Fruit fly (Drosophila melanogaster): ENCODE results near the gene mh.

mh gene

DNA sequence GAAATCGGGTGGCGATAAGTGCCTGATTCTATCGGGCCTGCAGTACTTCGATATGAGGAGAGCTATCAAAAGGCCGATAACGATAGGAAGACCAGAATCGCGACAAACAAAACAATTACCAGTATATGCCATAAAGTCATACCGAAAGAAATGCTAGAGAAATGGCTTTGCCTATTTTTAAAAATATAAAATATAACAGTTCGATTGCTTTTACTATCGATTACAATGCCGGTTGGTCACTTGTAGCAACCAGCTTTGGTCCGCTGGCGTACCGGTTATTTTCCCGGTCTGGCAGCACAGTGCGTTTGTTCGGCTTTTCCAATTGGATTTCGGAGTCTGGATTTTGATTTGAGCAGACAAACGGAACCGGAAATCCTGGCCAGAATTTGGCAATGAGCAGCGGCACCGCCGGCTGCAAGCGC is 12.8 kb downstream of the mh start, which contains the start of the genes shtd, CG6294 and CG6299:
shtd (minus strand) TSS at position 6 of the 422 bp plus-strand sequence.
CG6294 (plus strand) TSS at position 287 of the 422 bp plus-strand sequence.
CG6299 (plus strand) TSS at position 287 of the 422 bp plus-strand sequence.
- peak; percentile 36 for TF ChIP-seq CG1620 (GFP tag; optimal IDR thresholded peaks at IDR 0.05)
- peak; percentile 24 for TF ChIP-seq CG14711 (tag; optimal IDR thresholded peaks at IDR 0.05)
- no peak for TF ChIP-seq CG11617 (GFP tag; optimal IDR thresholded peaks at IDR 0.05)
- TF ChIP-seq bab1 (GFP tag; optimal IDR thresholded peaks at IDR 0.05), result peak; percentile 48
- no peak for TF ChIP-seq tj (GFP tag; optimal IDR thresholded peaks at IDR 0.05)
- no peak for TF ChIP-seq toe (GFP tag; optimal IDR thresholded peaks at IDR 0.05)
- TF ChIP-seq Mnt (GFP tag; optimal IDR thresholded peaks at IDR 0.05), result peak; percentile 19

dm6 chrX:15453121-15453520 is 22.1 kb downstream of the mh start, which contains the start of gene CG11655:
CG11655 (plus strand) TSS chrX:15453471.
- no peak for TF ChIP-seq kay (GFP tag; ENCODE audit: borderline replicate concordance)
- no peak for TF ChIP-seq CG12768 (GFP tag; optimal IDR thresholded peaks at IDR 0.05)
- TF ChIP-seq cic (GFP tag; optimal IDR thresholded peaks at IDR 0.05), result peak; percentile 54
- no peak for TF ChIP-seq Clk (GFP tag; optimal IDR thresholded peaks at IDR 0.05)
- no peak for TF ChIP-seq CG5204 (GFP tag; optimal IDR thresholded peaks at IDR 0.05)
- peak; percentile 43 for TF ChIP-seq CG14711 (tag; optimal IDR thresholded peaks at IDR 0.05)
- TF ChIP-seq CG7045 (GFP tag; optimal IDR thresholded peaks at IDR 0.05), result peak; percentile 15
- TF ChIP-seq ovo (GFP tag; optimal IDR thresholded peaks at IDR 0.05), result peak; percentile 95
- TF ChIP-seq CG11617 (GFP tag; optimal IDR thresholded peaks at IDR 0.05), result peak; percentile 71
- TF ChIP-seq tj (GFP tag; optimal IDR thresholded peaks at IDR 0.05), result peak; percentile 59
- TF ChIP-seq pad (GFP tag; optimal IDR thresholded peaks at IDR 0.05), result peak; percentile 61
- TF ChIP-seq toe (GFP tag; optimal IDR thresholded peaks at IDR 0.05), result peak; percentile 2
- no peak for TF ChIP-seq cnc (optimal IDR thresholded peaks at IDR 0.05)
- TF ChIP-seq Hr96 (GFP tag; optimal IDR thresholded peaks at IDR 0.05), result peak; percentile 21
- peak; percentile 2 for TF ChIP-seq CG33017 (tag; optimal IDR thresholded peaks at IDR 0.05)
- peak; percentile 1 for TF ChIP-seq CG1620 (GFP tag; optimal IDR thresholded peaks at IDR 0.05)
- no peak for TF ChIP-seq Crg-1 (GFP tag; optimal IDR thresholded peaks at IDR 0.05)
- TF ChIP-seq bab1 (GFP tag; optimal IDR thresholded peaks at IDR 0.05), result peak; percentile 67
- peak; percentile 81 for TF ChIP-seq Mnt (GFP tag; optimal IDR thresholded peaks at IDR 0.05)
- peak; percentile 67 for TF ChIP-seq CG7101 (tag; optimal IDR thresholded peaks at IDR 0.05)

- TF ChIP-seq Clk (GFP tag; optimal IDR thresholded peaks at IDR 0.05), result no peak
- no peak for TF ChIP-seq CG7101 (tag; optimal IDR thresholded peaks at IDR 0.05)
- TF ChIP-seq Hr96 (GFP tag; optimal IDR thresholded peaks at IDR 0.05), result no peak
- TF ChIP-seq toe (GFP tag; optimal IDR thresholded peaks at IDR 0.05), result no peak
- no peak for TF ChIP-seq CG12768 (GFP tag; optimal IDR thresholded peaks at IDR 0.05)
- TF ChIP-seq Mnt (GFP tag; optimal IDR thresholded peaks at IDR 0.05), result peak; percentile 96
- peak in 1 of 2 experiments; percentile 18 for TF ChIP-seq cnc (optimal IDR thresholded peaks at IDR 0.05)
- TF ChIP-seq cic (GFP tag; optimal IDR thresholded peaks at IDR 0.05), result no peak
- no peak for TF ChIP-seq CG14711 (tag; optimal IDR thresholded peaks at IDR 0.05)
Measured at dm6 chrX:15450327-15450644, 24.9 kb downstream of the mh start.

DNA sequence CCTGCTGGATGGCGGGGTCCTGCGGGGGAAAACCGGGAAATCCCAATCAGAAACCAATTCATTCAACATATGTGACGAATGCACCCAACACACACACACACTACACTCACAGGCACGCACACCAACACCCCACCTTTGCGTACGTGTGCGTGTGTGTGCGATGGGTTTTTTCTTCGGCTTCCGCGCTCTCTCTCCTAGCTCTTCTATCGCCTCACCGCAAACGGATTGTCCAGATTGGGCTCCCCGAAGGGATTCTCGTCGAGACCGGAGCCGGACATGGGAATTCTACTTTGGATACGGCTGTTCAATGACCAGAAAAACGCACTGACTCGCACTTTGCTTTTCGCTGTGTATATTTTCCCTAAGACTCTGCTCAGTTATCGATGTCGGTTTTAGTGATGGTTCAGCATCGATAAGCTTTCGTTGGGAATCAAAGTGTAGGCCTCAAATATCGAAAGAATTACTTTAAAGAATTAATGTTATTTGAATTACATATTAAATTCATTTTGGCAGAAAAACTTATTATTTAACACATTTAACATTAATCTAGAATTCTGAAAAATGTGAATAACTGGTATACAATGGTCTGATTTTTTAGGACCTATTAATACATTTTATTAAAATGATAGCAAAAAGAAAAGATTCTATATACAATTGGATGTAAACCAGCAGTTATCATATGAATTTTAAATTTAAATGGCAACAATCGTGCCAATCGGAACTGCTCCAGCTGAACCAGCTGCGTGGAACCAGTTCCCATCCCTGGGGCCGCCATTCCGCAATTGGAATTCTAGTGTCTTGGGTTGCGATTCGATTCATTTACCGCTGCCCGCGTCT is 25.5 kb downstream of the mh start, which contains the start of the genes Scamp and Ahcy:
Scamp (minus strand) TSS at position 394 of the 837 bp plus-strand sequence.
Ahcy (plus strand) TSS at position 772 of the 837 bp plus-strand sequence.
- TF ChIP-seq kay (GFP tag; ENCODE audit: borderline replicate concordance), result peak; percentile 51
- no peak for TF ChIP-seq pad (GFP tag; optimal IDR thresholded peaks at IDR 0.05)
- peak; percentile 31 for TF ChIP-seq Hr96 (GFP tag; optimal IDR thresholded peaks at IDR 0.05)
- TF ChIP-seq CG1620 (GFP tag; optimal IDR thresholded peaks at IDR 0.05), result no peak
- peak; percentile 37 for TF ChIP-seq CG11617 (GFP tag; optimal IDR thresholded peaks at IDR 0.05)
- TF ChIP-seq CG5204 (GFP tag; optimal IDR thresholded peaks at IDR 0.05), result peak; percentile 40
- TF ChIP-seq bab1 (GFP tag; optimal IDR thresholded peaks at IDR 0.05), result no peak
- no peak for TF ChIP-seq ovo (GFP tag; optimal IDR thresholded peaks at IDR 0.05)
- TF ChIP-seq CG7101 (tag; optimal IDR thresholded peaks at IDR 0.05), result peak; percentile 11
- TF ChIP-seq toe (GFP tag; optimal IDR thresholded peaks at IDR 0.05), result peak; percentile 23
- no peak for TF ChIP-seq Mnt (GFP tag; optimal IDR thresholded peaks at IDR 0.05)
- TF ChIP-seq Crg-1 (GFP tag; optimal IDR thresholded peaks at IDR 0.05), result peak; percentile 11
- TF ChIP-seq Clk (GFP tag; optimal IDR thresholded peaks at IDR 0.05), result no peak
- TF ChIP-seq cnc (optimal IDR thresholded peaks at IDR 0.05), result peak in 1 of 2 experiments; percentile 35
- no peak for TF ChIP-seq cic (GFP tag; optimal IDR thresholded peaks at IDR 0.05)
- no peak for TF ChIP-seq CG33017 (tag; optimal IDR thresholded peaks at IDR 0.05)
- no peak for TF ChIP-seq tj (GFP tag; optimal IDR thresholded peaks at IDR 0.05)

DNA sequence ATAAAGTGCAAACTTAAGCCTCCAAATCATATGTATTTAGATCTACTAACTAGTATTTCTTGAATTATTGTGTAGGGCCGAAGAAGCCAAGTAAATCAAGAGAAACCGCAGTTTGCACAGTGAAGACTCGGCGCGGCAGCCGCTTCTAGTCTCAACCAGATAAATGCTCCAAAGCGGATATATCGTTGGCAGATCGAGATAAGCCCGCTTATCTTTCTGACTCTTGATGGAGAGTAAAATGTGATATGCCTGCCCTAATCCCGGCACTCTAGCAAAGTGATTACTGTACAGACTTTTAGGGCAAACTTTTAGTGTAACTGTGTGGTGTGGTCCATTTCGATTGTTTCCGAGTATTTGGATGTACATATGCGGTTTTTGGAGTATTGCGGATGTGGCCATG is 26.4 kb downstream of the mh start:
- TF ChIP-seq Hr96 (GFP tag; optimal IDR thresholded peaks at IDR 0.05), result no peak
- no peak for TF ChIP-seq pad (GFP tag; optimal IDR thresholded peaks at IDR 0.05)
- no peak for TF ChIP-seq CG7101 (tag; optimal IDR thresholded peaks at IDR 0.05)
- no peak for TF ChIP-seq CG12768 (GFP tag; optimal IDR thresholded peaks at IDR 0.05)
- no peak for TF ChIP-seq CG11617 (GFP tag; optimal IDR thresholded peaks at IDR 0.05)
- no peak for TF ChIP-seq CG1620 (GFP tag; optimal IDR thresholded peaks at IDR 0.05)
- no peak for TF ChIP-seq CG7045 (GFP tag; optimal IDR thresholded peaks at IDR 0.05)
- no peak for TF ChIP-seq Mnt (GFP tag; optimal IDR thresholded peaks at IDR 0.05)
- no peak for TF ChIP-seq cic (GFP tag; optimal IDR thresholded peaks at IDR 0.05)
- no peak for TF ChIP-seq cnc (optimal IDR thresholded peaks at IDR 0.05)
- no peak for TF ChIP-seq Crg-1 (GFP tag; optimal IDR thresholded peaks at IDR 0.05)
- no peak for TF ChIP-seq bab1 (GFP tag; optimal IDR thresholded peaks at IDR 0.05)
- TF ChIP-seq kay (GFP tag; ENCODE audit: borderline replicate concordance), result no peak
- TF ChIP-seq Clk (GFP tag; optimal IDR thresholded peaks at IDR 0.05), result no peak

DNA sequence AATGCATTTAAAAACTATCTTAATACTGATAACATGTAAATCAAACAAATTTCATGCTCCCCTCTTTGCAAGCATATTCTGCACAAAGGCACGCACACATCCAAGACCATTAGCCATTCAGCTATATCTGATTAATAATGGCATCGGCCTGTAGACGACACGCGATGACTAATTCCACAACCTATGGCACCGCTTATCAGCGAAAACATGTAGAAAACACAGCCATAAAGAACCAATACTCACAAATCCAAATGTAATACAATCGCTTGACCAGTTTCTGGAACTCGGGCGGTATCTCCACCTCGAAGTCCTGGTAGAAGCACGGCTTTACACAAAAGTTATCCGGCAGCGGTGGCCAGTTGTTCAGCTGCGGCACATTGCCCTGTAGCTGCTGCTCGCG is 27.1 kb downstream of the mh start:
- TF ChIP-seq CG1620 (GFP tag; optimal IDR thresholded peaks at IDR 0.05) (no peak), toe (GFP tag; optimal IDR thresholded peaks at IDR 0.05) (no peak), bab1 (GFP tag; optimal IDR thresholded peaks at IDR 0.05) (no peak), Hr96 (GFP tag; optimal IDR thresholded peaks at IDR 0.05) (no peak), CG7101 (tag; optimal IDR thresholded peaks at IDR 0.05) (no peak), CG14711 (tag; optimal IDR thresholded peaks at IDR 0.05) (no peak), CG33017 (tag; optimal IDR thresholded peaks at IDR 0.05) (no peak), CG12768 (GFP tag; optimal IDR thresholded peaks at IDR 0.05) (no peak), pad (GFP tag; optimal IDR thresholded peaks at IDR 0.05) (no peak), ovo (GFP tag; optimal IDR thresholded peaks at IDR 0.05) (no peak), Clk (GFP tag; optimal IDR thresholded peaks at IDR 0.05) (no peak)

Measured in whole organism, adult.